Worm (Caenorhabditis elegans) whole organism, mixed stage, embryonic: Measurements from ENCODE around the gene mlc-1.

ENCODE experiments used
- M03D4.4 ChIP-seq: sonication (generic microtip); optimal IDR thresholded peaks from 2 replicates; lab custom pipeline; 2017; ENCODE audit warnings: mild to moderate bottlenecking, missing genetic modification characterization, missing compliant biosample characterization
- bed-3 ChIP-seq: fragments of 200-800 bp; sonication (Bioruptor generic); optimal IDR thresholded peaks from 3 replicates; lab custom pipeline; 2018; ENCODE audit warnings: mild to moderate bottlenecking, missing genetic modification characterization, moderate library complexity, missing compliant biosample characterization
- blmp-1 ChIP-seq: fragments of 150-350 bp; optimal IDR thresholded peaks from 2 replicates; lab custom pipeline; 2014; ENCODE audit warnings: missing biosample characterization, missing genetic modification characterization
- ceh-39 ChIP-seq: fragments of 150-350 bp; optimal IDR thresholded peaks from 2 replicates; lab custom pipeline; 2014; ENCODE audit warnings: missing biosample characterization, missing genetic modification characterization
- ceh-83 ChIP-seq: fragments of 200-800 bp; sonication (Bioruptor generic); optimal IDR thresholded peaks from 2 replicates; lab custom pipeline; 2018; ENCODE audit warnings: mild to moderate bottlenecking, missing genetic modification characterization, missing compliant biosample characterization
- ces-1 ChIP-seq: fragments of 150-350 bp; optimal IDR thresholded peaks from 2 replicates; lab custom pipeline; 2014; ENCODE audit warnings: missing biosample characterization, missing genetic modification reagents, missing genetic modification characterization
- cnd-1 ChIP-seq: fragments of 200-800 bp; sonication (Bioruptor generic); optimal IDR thresholded peaks from 2 replicates; lab custom pipeline; 2018; ENCODE audit warnings: mild to moderate bottlenecking, missing genetic modification characterization, missing compliant biosample characterization
- drap-1 ChIP-seq: fragments of 200-800 bp; sonication (Bioruptor generic); optimal IDR thresholded peaks from 3 replicates; lab custom pipeline; 2018; ENCODE audit warnings: mild to moderate bottlenecking, missing genetic modification characterization, missing compliant biosample characterization
- elt-1 ChIP-seq: sonication (generic microtip); optimal IDR thresholded peaks from 2 replicates; lab custom pipeline; 2017; ENCODE audit warnings: missing genetic modification characterization, mild to moderate bottlenecking, missing compliant biosample characterization, antibody characterized with exemption, moderate library complexity, borderline replicate concordance; ENCODE audit not compliant: insufficient read depth
- flh-1 ChIP-seq: fragments of 200-800 bp; sonication (Bioruptor generic); optimal IDR thresholded peaks from 2 replicates; lab custom pipeline; 2018; ENCODE audit warnings: mild to moderate bottlenecking, missing genetic modification characterization, moderate library complexity, missing compliant biosample characterization
- ham-2 ChIP-seq: fragments of 200-800 bp; sonication (Bioruptor generic); optimal IDR thresholded peaks from 2 replicates; lab custom pipeline; 2018; ENCODE audit warnings: mild to moderate bottlenecking, missing genetic modification characterization, missing compliant biosample characterization
- hlh-1 ChIP-seq: fragments of 150-350 bp; optimal IDR thresholded peaks from 2 replicates; lab custom pipeline; 2014; ENCODE audit warnings: missing biosample characterization, missing genetic modification reagents, missing genetic modification characterization
- lin-13 ChIP-seq: fragments of 150-350 bp; optimal IDR thresholded peaks from 2 replicates; lab custom pipeline; 2014; ENCODE audit warnings: missing biosample characterization, missing genetic modification characterization
- lin-32 ChIP-seq: fragments of 200-800 bp; sonication (Bioruptor generic); optimal IDR thresholded peaks from 2 replicates; lab custom pipeline; 2018; ENCODE audit warnings: mild to moderate bottlenecking, missing genetic modification characterization, missing compliant biosample characterization
- mab-5 ChIP-seq: fragments of 150-350 bp; optimal IDR thresholded peaks from 2 replicates; lab custom pipeline; 2014; ENCODE audit warnings: missing biosample characterization, missing genetic modification characterization
- mep-1 ChIP-seq: fragments of 150-350 bp; optimal IDR thresholded peaks from 2 replicates; lab custom pipeline; 2017; ENCODE audit warnings: missing biosample characterization, missing genetic modification reagents, missing genetic modification characterization, inconsistent platforms
- mls-2 ChIP-seq: sonication (generic microtip); optimal IDR thresholded peaks from 2 replicates; lab custom pipeline; 2016; ENCODE audit warnings: mild to moderate bottlenecking, missing genetic modification characterization, moderate library complexity, missing compliant biosample characterization
- nhr-12 ChIP-seq: fragments of 150-350 bp; optimal IDR thresholded peaks from 2 replicates; lab custom pipeline; 2014; ENCODE audit warnings: missing biosample characterization, missing genetic modification characterization
- nhr-2 ChIP-seq: fragments of 150-350 bp; optimal IDR thresholded peaks from 2 replicates; lab custom pipeline; 2014; ENCODE audit warnings: missing biosample characterization, missing genetic modification characterization
- nhr-28 ChIP-seq: fragments of 150-350 bp; optimal IDR thresholded peaks from 2 replicates; lab custom pipeline; 2014; ENCODE audit warnings: missing biosample characterization, missing genetic modification characterization
- nhr-76 ChIP-seq: sonication (generic microtip); optimal IDR thresholded peaks from 2 replicates; lab custom pipeline; 2017; ENCODE audit warnings: missing biosample characterization, missing genetic modification characterization
- pha-4 ChIP-seq: fragments of 150-350 bp; optimal IDR thresholded peaks from 2 replicates; lab custom pipeline; 2018; ENCODE audit warnings: missing biosample characterization, missing genetic modification reagents, missing genetic modification characterization
- sem-2 ChIP-seq: fragments of 200-800 bp; sonication (Bioruptor generic); optimal IDR thresholded peaks from 2 replicates; lab custom pipeline; 2018; ENCODE audit warnings: mild to moderate bottlenecking, missing genetic modification characterization, missing compliant biosample characterization
- snpc-4 ChIP-seq: fragments of 150-350 bp; optimal IDR thresholded peaks from 2 replicates; lab custom pipeline; 2014; ENCODE audit warnings: missing biosample characterization, missing genetic modification characterization
- tbx-8 ChIP-seq: fragments of 200-800 bp; sonication (Bioruptor generic); optimal IDR thresholded peaks from 2 replicates; lab custom pipeline; 2018; ENCODE audit warnings: mild to moderate bottlenecking, missing genetic modification characterization, moderate library complexity, missing compliant biosample characterization
- unc-120 ChIP-seq: sonication (generic microtip); optimal IDR thresholded peaks from 2 replicates; lab custom pipeline; 2017; ENCODE audit warnings: missing genetic modification characterization, missing compliant biosample characterization; ENCODE audit not compliant: poor library complexity, severe bottlenecking
- unc-39 ChIP-seq: fragments of 150-350 bp; optimal IDR thresholded peaks from 2 replicates; lab custom pipeline; 2014; ENCODE audit warnings: missing biosample characterization, missing genetic modification characterization

The mlc-1 gene

ce11 chrX:17468483-17468882 lies 9.5 kb downstream of the mlc-1 start:
- no peak for TF ChIP-seq M03D4.4 (tag; lab: Kevin White, UChicago)
- no peak for TF ChIP-seq ham-2
- no peak for TF ChIP-seq nhr-28 (tag; lab: Kevin White, UChicago)
- no peak for TF ChIP-seq cnd-1 (tag; lab: Kevin White, UChicago)
- TF ChIP-seq nhr-12 (tag; lab: Kevin White, UChicago), result no peak
- no peak for TF ChIP-seq lin-32 (GFP tag; lab: Kevin White, UChicago)
- no peak for TF ChIP-seq mep-1 (tag; lab: Kevin White, UChicago)
- TF ChIP-seq drap-1 (GFP tag; lab: Kevin White, UChicago), result no peak
- no peak for TF ChIP-seq snpc-4 (tag; lab: Kevin White, UChicago)
- TF ChIP-seq bed-3 (GFP tag; lab: Kevin White, UChicago), result no peak
- no peak for TF ChIP-seq nhr-2 (tag; lab: Kevin White, UChicago)

- TF ChIP-seq nhr-76 (no peak), tbx-8 (GFP tag; lab: Kevin White, UChicago) (no peak), nhr-12 (tag; lab: Kevin White, UChicago) (no peak), ceh-83 (no peak), mls-2 (tag; lab: Kevin White, UChicago) (no peak), unc-120 (tag; lab: Kevin White, UChicago) (no peak), bed-3 (GFP tag; lab: Kevin White, UChicago) (no peak), lin-13 (tag; lab: Kevin White, UChicago) (no peak), lin-32 (GFP tag; lab: Kevin White, UChicago) (no peak), ham-2 (no peak), nhr-28 (tag; lab: Kevin White, UChicago) (no peak), flh-1 (GFP tag; lab: Kevin White, UChicago) (no peak), nhr-2 (tag; lab: Kevin White, UChicago) (no peak)
Measured at ce11 chrX:17471703-17472102, 12.7 kb downstream of the mlc-1 start.

ce11 chrX:17472917-17473316 lies 13.9 kb downstream of the mlc-1 start:
- TF ChIP-seq snpc-4 (tag; lab: Kevin White, UChicago) (no peak), hlh-1 (tag; lab: Kevin White, UChicago) (peak; percentile 76)

ce11 chrX:17474521-17475170 lies 15.6 kb downstream of the mlc-1 start, which contains the start of gene tps-1:
Gene tps-1, minus strand, starts transcription at chrX:17474534.
- TF ChIP-seq unc-39 (tag; lab: Kevin White, UChicago) (no peak), lin-32 (GFP tag; lab: Kevin White, UChicago) (no peak), bed-3 (GFP tag; lab: Kevin White, UChicago) (no peak), ceh-39 (no peak), nhr-12 (tag; lab: Kevin White, UChicago) (no peak)

- TF ChIP-seq drap-1 (GFP tag; lab: Kevin White, UChicago) (no peak), hlh-1 (tag; lab: Kevin White, UChicago) (no peak)
Measured at ce11 chrX:17475974-17476373, 17.0 kb downstream of the mlc-1 start.

- no peak for TF ChIP-seq ces-1
- no peak for TF ChIP-seq pha-4 (tag; lab: Kevin White, UChicago)
- no peak for TF ChIP-seq mab-5
- TF ChIP-seq lin-13 (tag; lab: Kevin White, UChicago), result no peak
- TF ChIP-seq elt-1 (tag; lab: Kevin White, UChicago), result no peak
- TF ChIP-seq unc-39 (tag; lab: Kevin White, UChicago), result no peak
- TF ChIP-seq nhr-28 (tag; lab: Kevin White, UChicago), result no peak
- no peak for TF ChIP-seq nhr-76
- TF ChIP-seq drap-1 (GFP tag; lab: Kevin White, UChicago), result no peak
- TF ChIP-seq ham-2, result no peak
- TF ChIP-seq nhr-2 (tag; lab: Kevin White, UChicago), result no peak
- no peak for TF ChIP-seq tbx-8 (GFP tag; lab: Kevin White, UChicago)
- TF ChIP-seq snpc-4 (tag; lab: Kevin White, UChicago), result no peak
- no peak for TF ChIP-seq lin-32 (GFP tag; lab: Kevin White, UChicago)
- no peak for TF ChIP-seq unc-120 (tag; lab: Kevin White, UChicago)
- no peak for TF ChIP-seq sem-2 (GFP tag; lab: Kevin White, UChicago)
- no peak for TF ChIP-seq blmp-1 (tag; lab: Kevin White, UChicago)
- TF ChIP-seq mls-2 (tag; lab: Kevin White, UChicago), result no peak
- TF ChIP-seq ceh-83, result no peak
Measured at ce11 chrX:17478677-17479076, 19.7 kb downstream of the mlc-1 start.
